Worm (Caenorhabditis elegans): ENCODE results near the gene unc-80.

- TF ChIP-seq ama-1 (optimal IDR thresholded peaks at IDR 0.05) (no peak), nhr-77 (tag; optimal IDR thresholded peaks at IDR 0.05) (no peak), sma-9 (GFP tag; optimal IDR thresholded peaks at IDR 0.05) (no peak), sma-9 (tag; optimal IDR thresholded peaks at IDR 0.05) (no peak), nhr-23 (tag; optimal IDR thresholded peaks at IDR 0.05) (no peak), Y55F3AM.14 (GFP tag; optimal IDR thresholded peaks at IDR 0.05) (no peak), nhr-237 (tag; optimal IDR thresholded peaks at IDR 0.05) (no peak), ztf-11 (tag; optimal IDR thresholded peaks at IDR 0.05) (no peak), dmd-4 (tag; optimal IDR thresholded peaks at IDR 0.05) (no peak), snpc-4 (tag; optimal IDR thresholded peaks at IDR 0.05) (no peak)
Measured at ce11 chrV:20850580-20850979, 28.8 kb upstream of the unc-80 start, which contains the start of gene clec-264.
